Worm (Caenorhabditis elegans) whole organism, L2 larva: ENCODE measurements around the gene col-164.

Experiments
- egl-27 ChIP-seq: sonication (generic microtip); optimal IDR thresholded peaks from 3 replicates; lab custom pipeline; 2017; ENCODE audit warnings: missing biosample characterization, missing genetic modification reagents, missing genetic modification characterization
- elt-3 ChIP-seq: sonication (generic microtip); optimal IDR thresholded peaks from 2 replicates; lab custom pipeline; 2017; ENCODE audit warnings: missing biosample characterization, missing genetic modification characterization

ce11 chrX:2094094-2094493 is 825 bp downstream of the col-164 start:
- TF ChIP-seq elt-3 (tag; lab: Kevin White, UChicago): no peak
- no peak for TF ChIP-seq egl-27 (tag; lab: Kevin White, UChicago)
